Worm (Caenorhabditis elegans) whole organism, L3 larva: Measurements from ENCODE around the gene hacd-1.

Experiments used
- aly-2 ChIP-seq: fragments of 150-350 bp; optimal IDR thresholded peaks from 2 replicates; lab custom pipeline; 2014; ENCODE audit warnings: missing biosample characterization, missing genetic modification characterization
- ama-1 ChIP-seq: fragments of 150-350 bp; optimal IDR thresholded peaks from 2 replicates; lab custom pipeline; 2018
- ceh-9 ChIP-seq: sonication (generic microtip); optimal IDR thresholded peaks from 2 replicates; lab custom pipeline; 2018; ENCODE audit warnings: missing biosample characterization, missing genetic modification characterization
- daf-12 ChIP-seq: fragments of 150-350 bp; optimal IDR thresholded peaks from 2 replicates; lab custom pipeline; 2014; ENCODE audit warnings: missing biosample characterization, missing genetic modification reagents, missing genetic modification characterization
- fos-1 ChIP-seq: fragments of 150-350 bp; optimal IDR thresholded peaks from 2 replicates; lab custom pipeline; 2014; ENCODE audit warnings: missing biosample characterization, missing genetic modification characterization
- lin-39 ChIP-seq: fragments of 150-350 bp; optimal IDR thresholded peaks from 2 replicates; lab custom pipeline; 2018; ENCODE audit warnings: missing biosample characterization, missing genetic modification reagents, missing genetic modification characterization
- mdl-1 ChIP-seq: fragments of 150-350 bp; optimal IDR thresholded peaks from 2 replicates; lab custom pipeline; 2014; ENCODE audit warnings: missing biosample characterization, missing genetic modification characterization
- nhr-11 ChIP-seq: fragments of 150-350 bp; optimal IDR thresholded peaks from 2 replicates; lab custom pipeline; 2014; ENCODE audit warnings: missing biosample characterization, missing genetic modification characterization
- nhr-12 ChIP-seq: fragments of 150-350 bp; optimal IDR thresholded peaks from 2 replicates; lab custom pipeline; 2014; ENCODE audit warnings: missing biosample characterization, missing genetic modification characterization
- nhr-25 ChIP-seq: sonication (generic microtip); optimal IDR thresholded peaks from 2 replicates; lab custom pipeline; 2017; ENCODE audit warnings: missing biosample characterization, missing genetic modification characterization
- snpc-4 ChIP-seq: fragments of 150-350 bp; optimal IDR thresholded peaks from 2 replicates; lab custom pipeline; 2014; ENCODE audit warnings: missing biosample characterization, missing genetic modification characterization
- tbx-2 ChIP-seq: sonication (generic microtip); optimal IDR thresholded peaks from 2 replicates; lab custom pipeline; 2016; ENCODE audit warnings: mild to moderate bottlenecking, missing genetic modification characterization, missing compliant biosample characterization
- unc-62 ChIP-seq: fragments of 150-350 bp; sonication (generic microtip); optimal IDR thresholded peaks from 4 replicates; lab custom pipeline; 2014; ENCODE audit warnings: missing biosample characterization, missing genetic modification reagents, missing genetic modification characterization
- ztf-11 ChIP-seq: fragments of 150-350 bp; optimal IDR thresholded peaks from 2 replicates; lab custom pipeline; 2014; ENCODE audit warnings: missing biosample characterization, missing genetic modification characterization

ce11 chrV:1445081-1445480 is 15.1 kb upstream of the hacd-1 start, which contains the start of gene cnc-5:
- TF ChIP-seq nhr-11 (tag; lab: Kevin White, UChicago) (no peak), snpc-4 (tag; lab: Kevin White, UChicago) (no peak), mdl-1 (no peak), tbx-2 (tag; lab: Kevin White, UChicago) (no peak), nhr-25 (tag; lab: Kevin White, UChicago) (no peak), daf-12 (tag; lab: Kevin White, UChicago) (no peak), nhr-12 (no peak), ztf-11 (no peak), aly-2 (tag; lab: Kevin White, UChicago) (no peak), ama-1 (no peak), ceh-9 (tag; lab: Kevin White, UChicago) (no peak), lin-39 (tag; lab: Kevin White, UChicago) (no peak), unc-62 (GFP tag; lab: Kevin White, UChicago) (no peak), fos-1 (tag; lab: Kevin White, UChicago) (no peak)
